Worm (Caenorhabditis elegans): ENCODE data around the gene K09C4.1.

Gene K09C4.1

DNA sequence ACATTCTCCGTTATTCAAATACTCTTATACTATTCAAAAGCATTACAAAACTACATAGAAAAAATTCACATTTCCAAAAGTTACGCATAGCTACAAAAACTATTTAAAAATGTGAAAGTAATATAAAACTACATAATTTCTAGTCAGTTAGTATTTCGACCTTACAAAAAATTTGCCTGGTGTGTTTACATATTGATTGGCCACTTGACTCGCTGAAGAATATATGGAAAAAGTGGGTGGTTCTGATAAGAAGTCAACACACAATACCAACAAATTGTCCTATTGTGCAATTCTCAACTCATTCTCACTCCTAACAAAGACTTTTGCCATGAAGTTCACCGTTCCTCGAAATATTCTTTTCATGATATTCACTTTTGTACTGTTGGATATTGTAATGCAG is at the start of gene K09C4.1:
Gene K09C4.1, plus strand, starts transcription at position 301 of the 400 bp plus-strand sequence.
- no peak for TF ChIP-seq W03F9.2 (tag; optimal IDR thresholded peaks at IDR 0.05)
- no peak for TF ChIP-seq him-1 (tag; optimal IDR thresholded peaks at IDR 0.05)
- TF ChIP-seq dao-5 (tag; optimal IDR thresholded peaks at IDR 0.05): no peak

DNA sequence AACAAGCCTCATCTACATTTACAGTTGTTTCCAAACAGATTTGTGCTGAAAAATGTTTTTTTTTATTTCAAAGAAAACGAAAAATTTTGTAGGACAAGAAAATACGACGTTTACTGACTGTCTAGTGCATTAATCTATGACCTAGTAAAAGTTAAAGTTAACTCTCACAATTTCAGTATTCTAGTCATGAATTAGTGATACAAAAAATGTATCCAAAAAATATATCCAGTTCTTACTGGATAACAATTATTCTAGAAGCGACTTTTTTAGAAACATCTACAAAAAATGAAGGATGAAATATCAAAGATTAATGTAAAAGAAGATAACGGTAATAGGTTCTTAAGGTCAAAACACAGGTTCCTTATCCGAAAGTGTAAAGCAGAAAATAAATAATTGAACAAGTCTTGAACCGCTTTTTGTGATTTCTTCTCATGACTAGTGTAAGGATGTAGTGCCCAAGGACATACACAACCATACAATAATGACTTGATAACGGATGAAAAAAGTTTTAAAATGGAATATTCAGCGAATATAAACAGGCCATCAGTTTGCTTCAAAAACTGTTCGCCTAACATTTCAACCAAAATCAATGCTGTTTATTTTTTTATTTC is 48.1 kb upstream of the K09C4.1 start, which contains the start of gene pqn-37:
Gene pqn-37, minus strand, starts transcription at position 51 of the 611 bp plus-strand sequence.
- TF ChIP-seq W03F9.2 (tag; optimal IDR thresholded peaks at IDR 0.05) (no peak), him-1 (tag; optimal IDR thresholded peaks at IDR 0.05) (no peak), dao-5 (tag; optimal IDR thresholded peaks at IDR 0.05) (no peak)

DNA sequence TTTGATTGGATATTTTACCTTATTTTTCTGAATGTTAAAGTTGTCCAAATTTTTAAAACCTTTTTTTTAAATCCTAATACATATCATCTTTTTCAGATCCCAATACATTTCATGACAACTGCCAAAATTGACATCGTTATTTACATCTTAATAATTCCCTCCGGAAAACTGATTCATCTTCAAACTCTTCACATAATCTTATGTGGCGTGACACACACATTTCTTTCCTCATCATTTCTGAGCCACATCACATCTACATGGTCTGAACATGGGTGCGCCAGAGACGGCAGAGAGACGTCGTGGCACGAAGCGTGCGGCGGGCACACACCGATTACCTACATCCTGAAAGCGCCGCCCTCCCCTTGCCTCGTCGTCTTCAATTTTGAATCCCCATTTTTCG is 46.2 kb upstream of the K09C4.1 start, which contains the start of gene tba-9:
Gene tba-9, plus strand, starts transcription at position 301 of the 400 bp plus-strand sequence.
- TF ChIP-seq W03F9.2 (tag; optimal IDR thresholded peaks at IDR 0.05) (no peak), him-1 (tag; optimal IDR thresholded peaks at IDR 0.05) (no peak), dao-5 (tag; optimal IDR thresholded peaks at IDR 0.05) (no peak)

DNA sequence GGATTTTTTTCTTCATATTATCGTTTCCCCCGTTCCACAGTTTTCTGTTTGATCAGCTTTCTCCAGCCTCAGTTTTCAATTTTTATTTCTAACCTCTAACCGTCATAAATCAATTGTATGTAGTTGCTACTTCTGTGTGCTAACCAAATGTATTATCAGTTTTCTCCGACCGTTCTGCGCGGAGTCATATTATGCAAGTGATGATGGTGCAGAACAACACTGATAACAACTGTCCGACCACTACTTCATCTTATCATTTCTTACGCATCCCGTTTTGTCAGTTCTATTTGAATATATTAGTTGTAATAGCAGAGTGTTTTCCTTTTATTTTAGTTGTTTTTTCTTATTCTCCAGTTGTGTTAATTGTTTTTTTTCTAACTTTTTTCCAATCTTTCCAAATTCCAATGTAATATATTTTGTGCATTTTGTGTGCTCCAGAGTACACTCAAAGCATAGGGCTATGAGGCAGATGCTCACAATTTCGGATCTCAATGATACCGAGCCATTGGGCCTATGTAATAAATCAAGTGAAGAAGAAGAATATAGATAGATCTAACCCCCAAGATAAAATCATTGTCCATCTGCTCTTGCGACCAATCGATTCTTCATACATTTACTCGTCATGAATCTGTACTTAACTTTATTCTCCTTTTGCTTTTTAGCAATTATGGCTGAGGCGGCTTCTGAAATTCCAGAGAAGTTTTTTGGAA is 41.7 kb upstream of the K09C4.1 start, which contains the start of gene lbp-3:
Gene lbp-3, plus strand, starts transcription at position 589 of the 710 bp plus-strand sequence.
- TF ChIP-seq W03F9.2 (tag; optimal IDR thresholded peaks at IDR 0.05): no peak
- no peak for TF ChIP-seq him-1 (tag; optimal IDR thresholded peaks at IDR 0.05)
- no peak for TF ChIP-seq dao-5 (tag; optimal IDR thresholded peaks at IDR 0.05)

DNA sequence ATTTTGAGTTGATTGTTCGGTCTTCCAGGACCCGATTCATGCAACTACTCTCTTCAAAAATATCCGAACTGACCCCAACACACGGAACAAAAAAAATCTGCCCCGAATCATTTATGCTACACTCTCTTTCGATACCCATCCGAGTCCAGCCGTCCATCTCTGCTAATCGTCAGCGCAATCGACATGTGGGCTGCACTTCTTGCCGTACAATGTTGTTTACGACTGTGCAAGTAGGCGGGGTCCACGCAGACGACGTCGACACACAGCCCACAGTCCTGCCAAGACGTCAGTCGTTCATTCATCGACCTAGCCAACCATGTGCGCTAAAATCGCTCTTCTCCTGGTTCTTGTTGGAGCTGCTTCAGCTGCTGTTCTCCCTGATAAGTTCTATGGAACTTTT is 39.8 kb upstream of the K09C4.1 start, which contains the start of gene lbp-1:
Gene lbp-1, plus strand, starts transcription at position 301 of the 400 bp plus-strand sequence.
- TF ChIP-seq dao-5 (tag; optimal IDR thresholded peaks at IDR 0.05) (no peak), W03F9.2 (tag; optimal IDR thresholded peaks at IDR 0.05) (no peak), him-1 (tag; optimal IDR thresholded peaks at IDR 0.05) (no peak)

DNA sequence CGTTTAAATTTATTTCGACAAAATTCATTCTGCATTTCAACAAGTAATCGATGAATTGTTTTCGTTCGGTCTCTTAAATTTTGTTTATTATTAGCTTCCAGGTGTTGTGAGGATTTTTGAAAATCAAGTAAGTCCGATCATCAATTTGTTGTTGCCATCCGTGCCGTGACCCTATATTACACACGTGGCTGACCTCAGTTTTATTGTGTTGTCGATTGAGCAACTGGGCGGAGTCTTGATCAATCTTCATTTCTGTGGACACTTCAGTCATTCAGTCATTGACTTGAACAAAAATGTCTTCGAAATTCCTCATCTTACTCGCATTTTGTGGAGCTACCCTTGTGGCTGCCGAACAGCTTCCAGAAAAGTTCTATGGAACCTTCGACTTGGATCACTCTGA is 38.2 kb upstream of the K09C4.1 start, which contains the start of gene lbp-2:
Gene lbp-2, plus strand, starts transcription at position 102 of the 400 bp plus-strand sequence.
- no peak for TF ChIP-seq him-1 (tag; optimal IDR thresholded peaks at IDR 0.05)
- no peak for TF ChIP-seq dao-5 (tag; optimal IDR thresholded peaks at IDR 0.05)
- TF ChIP-seq W03F9.2 (tag; optimal IDR thresholded peaks at IDR 0.05): no peak

DNA sequence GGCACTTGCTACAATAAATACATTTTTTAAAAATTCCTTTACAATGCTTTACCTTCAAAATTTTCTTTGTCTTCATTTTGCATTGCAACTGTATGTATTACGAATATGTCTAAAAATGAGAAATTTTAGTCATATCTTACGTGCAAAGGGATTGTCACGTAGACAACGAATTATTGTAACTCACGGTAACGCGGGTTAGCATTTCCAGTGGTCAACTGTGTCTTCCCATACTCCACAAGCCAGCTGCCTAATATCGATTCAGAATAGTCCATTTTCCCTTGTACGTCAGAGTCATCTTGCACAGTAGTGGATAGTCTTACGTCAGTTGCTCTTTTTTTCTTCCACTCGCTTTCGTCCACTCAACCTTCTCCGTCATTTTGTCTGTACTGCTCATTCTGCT is 36.1 kb upstream of the K09C4.1 start, which contains the start of gene fbxb-71:
Gene fbxb-71, plus strand, starts transcription at position 301 of the 400 bp plus-strand sequence.
- TF ChIP-seq him-1 (tag; optimal IDR thresholded peaks at IDR 0.05) (no peak), dao-5 (tag; optimal IDR thresholded peaks at IDR 0.05) (no peak), W03F9.2 (tag; optimal IDR thresholded peaks at IDR 0.05) (no peak)

DNA sequence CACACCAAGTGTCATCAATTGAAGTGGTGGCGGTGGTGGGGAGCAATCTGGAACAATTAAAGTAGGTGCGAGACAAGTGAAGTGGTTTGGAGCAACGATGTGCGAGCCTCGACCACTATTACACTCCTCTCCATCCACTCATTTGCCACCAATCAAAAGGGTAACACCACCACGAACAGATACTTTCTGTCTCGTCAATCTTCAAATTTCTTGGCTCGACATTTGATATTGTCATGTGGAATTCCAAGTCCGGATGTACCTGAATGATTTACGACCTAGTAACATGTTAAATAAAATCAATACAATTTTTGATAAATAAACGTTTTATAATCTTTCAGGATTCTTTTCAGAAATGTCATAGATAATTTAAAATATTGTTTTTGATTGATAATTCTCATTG is 27.9 kb upstream of the K09C4.1 start, which contains the start of gene sul-1:
Gene sul-1, minus strand, starts transcription at position 101 of the 400 bp plus-strand sequence.
- TF ChIP-seq dao-5 (tag; optimal IDR thresholded peaks at IDR 0.05) (no peak), him-1 (tag; optimal IDR thresholded peaks at IDR 0.05) (no peak), W03F9.2 (tag; optimal IDR thresholded peaks at IDR 0.05) (no peak)

DNA sequence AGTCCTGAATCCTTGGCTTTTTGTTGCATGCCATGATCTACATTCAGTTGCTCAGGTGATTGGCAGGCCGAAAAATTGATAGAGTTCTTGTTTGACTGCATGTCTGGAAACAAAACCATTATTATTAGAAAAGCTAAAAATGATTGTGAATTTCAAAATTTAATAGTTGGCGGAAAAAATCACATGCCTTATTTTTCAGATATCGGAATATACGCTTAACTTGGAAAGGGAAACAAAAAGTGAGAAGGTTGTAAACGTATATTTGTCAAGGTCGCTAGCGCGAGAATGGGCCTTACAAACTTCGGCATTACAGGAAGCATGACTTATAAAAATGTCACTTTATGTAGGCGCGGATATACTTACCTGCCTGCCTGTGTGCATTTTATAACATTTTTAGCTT is 27.0 kb upstream of the K09C4.1 start, which contains the start of gene K09C4.9:
Gene K09C4.9, minus strand, starts transcription at position 101 of the 400 bp plus-strand sequence.
- TF ChIP-seq dao-5 (tag; optimal IDR thresholded peaks at IDR 0.05) (no peak), W03F9.2 (tag; optimal IDR thresholded peaks at IDR 0.05) (no peak), him-1 (tag; optimal IDR thresholded peaks at IDR 0.05) (no peak)

DNA sequence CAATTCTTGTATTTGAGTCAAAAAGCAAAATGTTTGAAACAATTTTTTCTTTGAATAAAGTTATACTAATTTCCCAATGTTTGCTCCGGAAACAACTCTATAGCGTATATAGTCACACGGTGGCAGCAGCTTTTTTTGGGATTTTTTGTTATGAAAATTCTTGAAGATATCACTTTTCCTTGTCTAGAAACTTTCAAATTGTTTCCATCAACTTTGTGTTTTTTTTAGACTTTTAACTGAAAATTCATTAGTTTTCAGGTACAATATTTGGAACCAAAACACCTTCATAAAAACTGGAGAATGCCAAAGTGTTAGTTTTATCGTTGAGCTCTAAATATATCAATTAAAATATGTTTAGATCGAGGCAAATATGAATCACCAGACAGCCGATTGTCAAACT is 26.1 kb upstream of the K09C4.1 start, which contains the start of gene K09C4.7:
Gene K09C4.7, plus strand, starts transcription at position 301 of the 400 bp plus-strand sequence.
- TF ChIP-seq W03F9.2 (tag; optimal IDR thresholded peaks at IDR 0.05) (no peak), dao-5 (tag; optimal IDR thresholded peaks at IDR 0.05) (no peak), him-1 (tag; optimal IDR thresholded peaks at IDR 0.05) (no peak)

DNA sequence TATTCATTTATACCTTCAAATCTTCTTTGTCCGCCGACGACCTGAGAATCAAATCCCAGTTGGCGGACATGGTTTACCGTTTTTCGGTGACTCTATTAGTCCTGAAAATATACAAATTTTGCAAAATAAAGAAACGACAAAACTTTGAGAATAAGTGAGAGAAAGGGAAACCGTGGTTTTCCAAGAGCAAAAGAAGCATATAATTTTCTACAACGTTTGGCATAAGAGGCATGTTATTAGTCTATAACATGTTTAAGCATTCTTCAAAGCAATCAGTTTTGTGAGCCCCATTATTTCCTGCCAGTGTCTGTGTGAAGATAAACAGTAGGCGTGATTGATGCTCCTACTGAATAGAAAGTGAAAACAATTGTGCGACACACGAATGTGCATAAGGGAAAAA is 18.6 kb upstream of the K09C4.1 start, which contains the start of gene K09C4.10:
Gene K09C4.10, minus strand, starts transcription at position 101 of the 400 bp plus-strand sequence.
- no peak for TF ChIP-seq W03F9.2 (tag; optimal IDR thresholded peaks at IDR 0.05)
- no peak for TF ChIP-seq dao-5 (tag; optimal IDR thresholded peaks at IDR 0.05)
- TF ChIP-seq him-1 (tag; optimal IDR thresholded peaks at IDR 0.05): no peak

DNA sequence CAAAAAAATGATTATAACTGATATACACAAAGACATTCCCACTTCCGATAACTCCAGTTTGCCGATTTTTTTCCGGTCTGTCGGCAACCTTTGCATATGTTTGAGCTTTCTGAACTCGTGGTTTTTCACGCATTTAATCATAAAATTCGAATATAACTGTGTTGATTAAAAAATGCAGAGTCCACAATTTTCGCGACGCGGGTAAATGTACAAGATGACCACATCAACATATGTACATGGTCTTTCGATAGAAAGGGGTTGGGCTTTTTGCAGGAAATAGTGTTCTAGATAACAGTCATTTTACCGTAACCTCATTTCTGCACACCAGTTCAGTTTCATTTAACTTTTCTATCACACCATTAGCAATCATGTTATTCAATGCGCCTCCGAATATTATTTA is 16.4 kb upstream of the K09C4.1 start, which contains the start of gene K09C4.5:
Gene K09C4.5, plus strand, starts transcription at position 326 of the 400 bp plus-strand sequence.
- TF ChIP-seq dao-5 (tag; optimal IDR thresholded peaks at IDR 0.05): no peak
- no peak for TF ChIP-seq W03F9.2 (tag; optimal IDR thresholded peaks at IDR 0.05)
- no peak for TF ChIP-seq him-1 (tag; optimal IDR thresholded peaks at IDR 0.05)

DNA sequence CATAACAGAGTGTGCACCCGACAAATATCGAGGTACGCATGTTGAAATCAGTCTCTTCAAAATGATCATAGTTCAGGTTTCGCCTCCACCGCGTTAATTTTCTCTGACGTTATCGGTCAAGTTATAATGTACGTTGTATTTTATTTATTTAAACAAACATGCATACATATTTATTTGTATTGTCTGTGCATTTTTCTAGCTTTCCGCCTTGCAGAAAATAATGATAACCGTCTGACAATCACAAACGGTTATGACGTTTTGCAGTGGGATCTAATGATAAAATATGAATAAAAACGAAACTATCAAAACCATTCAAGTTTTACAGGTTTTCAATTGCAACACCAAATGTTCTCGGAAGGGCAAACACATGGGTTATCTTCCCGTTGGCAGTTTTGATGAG is 15.5 kb upstream of the K09C4.1 start:
- TF ChIP-seq dao-5 (tag; optimal IDR thresholded peaks at IDR 0.05) (no peak), him-1 (tag; optimal IDR thresholded peaks at IDR 0.05) (no peak), W03F9.2 (tag; optimal IDR thresholded peaks at IDR 0.05) (no peak)

All from whole organism, L4/young adult.